Worm (Caenorhabditis elegans): ENCODE measurements around the gene uaf-1.

DNA sequence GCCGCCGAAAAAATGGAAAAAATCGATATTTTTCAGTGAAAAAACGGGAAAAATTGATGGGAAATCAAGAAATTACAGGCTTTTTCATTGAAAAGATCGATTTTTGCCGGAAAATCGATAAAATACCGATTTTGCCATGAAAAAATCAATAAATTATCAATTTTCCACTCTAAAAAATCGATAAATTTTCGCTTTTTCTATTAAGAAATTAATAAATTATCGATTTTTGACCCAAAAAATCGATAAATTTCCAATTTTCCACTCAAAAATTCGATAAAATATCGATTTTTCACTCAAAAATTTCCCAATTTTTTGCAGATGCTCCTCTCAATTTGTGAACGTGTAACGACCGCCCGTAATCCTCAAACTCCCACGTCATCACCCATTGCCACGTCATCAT lies 18.0 kb upstream of the uaf-1 start:
- no peak for TF ChIP-seq him-1 (tag; optimal IDR thresholded peaks at IDR 0.05)
- no peak for TF ChIP-seq W03F9.2 (tag; optimal IDR thresholded peaks at IDR 0.05)
- TF ChIP-seq dao-5 (tag; optimal IDR thresholded peaks at IDR 0.05) = no peak
